Fruit fly (Drosophila melanogaster) whole organism, embryonic: ENCODE measurements around the gene CG34310.

ENCODE experiments used
- Abd-B ChIP-seq: fragments of 200-800 bp; sonication (Bioruptor generic); optimal IDR thresholded peaks from 2 replicates; lab custom pipeline; 2018; ENCODE audit warnings: missing biosample characterization, mild to moderate bottlenecking, missing genetic modification characterization, moderate library complexity
- B-H2 ChIP-seq: fragments of 200-800 bp; sonication (Bioruptor generic); optimal IDR thresholded peaks from 2 replicates; lab custom pipeline; 2018; ENCODE audit warnings: missing biosample characterization, mild to moderate bottlenecking, missing genetic modification characterization
- Bteb2 ChIP-seq: fragments of 200-800 bp; sonication (Bioruptor generic); optimal IDR thresholded peaks from 2 replicates; lab custom pipeline; 2016; ENCODE audit warnings: missing biosample characterization, missing genetic modification characterization
- C15 ChIP-seq: fragments of 200-800 bp; sonication (Bioruptor generic); IDR thresholded peaks from 3 replicates; pipeline ENCODE4 v1.3.6; 2022; ENCODE audit warnings: missing biosample characterization, missing genetic modification characterization
- CG12219 ChIP-seq: fragments of 200-800 bp; sonication (Bioruptor generic); optimal IDR thresholded peaks from 3 replicates; lab custom pipeline; 2018; ENCODE audit warnings: missing biosample characterization, mild to moderate bottlenecking, missing genetic modification characterization
- CG13775 ChIP-seq: fragments of 200-800 bp; sonication (Bioruptor generic); optimal IDR thresholded peaks from 3 replicates; lab custom pipeline; 2017; ENCODE audit warnings: missing biosample characterization, mild to moderate bottlenecking, missing genetic modification characterization
- CG14441 ChIP-seq: fragments of 200-800 bp; sonication (Bioruptor generic); IDR thresholded peaks from 2 replicates; pipeline ENCODE4 v1.3.6; 2022; ENCODE audit warnings: missing biosample characterization, missing genetic modification characterization
- CG14965 ChIP-seq: fragments of 200-800 bp; sonication (Bioruptor generic); optimal IDR thresholded peaks from 2 replicates; lab custom pipeline; 2016; ENCODE audit warnings: missing biosample characterization, missing genetic modification characterization, borderline replicate concordance
- CG1792 ChIP-seq: fragments of 200-800 bp; sonication (Bioruptor generic); optimal IDR thresholded peaks from 2 replicates; lab custom pipeline; 2016; ENCODE audit warnings: missing biosample characterization, missing genetic modification characterization
- CG18599 ChIP-seq: fragments of 200-800 bp; sonication (Bioruptor generic); optimal IDR thresholded peaks from 3 replicates; lab custom pipeline; 2017; ENCODE audit warnings: missing biosample characterization, missing genetic modification characterization, mild to moderate bottlenecking, moderate library complexity, missing genetic modification reagents
- CG18619 ChIP-seq: fragments of 200-800 bp; sonication (Bioruptor generic); optimal IDR thresholded peaks from 3 replicates; lab custom pipeline; 2017; ENCODE audit warnings: missing biosample characterization, mild to moderate bottlenecking, missing genetic modification characterization
- CG31388 ChIP-seq: fragments of 200-800 bp; sonication (Bioruptor generic); optimal IDR thresholded peaks from 2 replicates; lab custom pipeline; 2016; ENCODE audit warnings: missing biosample characterization, missing genetic modification characterization
- CG3163 ChIP-seq: fragments of 200-800 bp; sonication (Bioruptor generic); optimal IDR thresholded peaks from 3 replicates; lab custom pipeline; 2016; ENCODE audit warnings: missing biosample characterization, missing genetic modification characterization
- CG4360 ChIP-seq: fragments of 200-800 bp; sonication (Bioruptor generic); IDR thresholded peaks from 2 replicates; pipeline ENCODE4 v1.3.6; 2022; ENCODE audit warnings: missing biosample characterization, missing genetic modification characterization
- CG4424 ChIP-seq: fragments of 200-800 bp; sonication (Bioruptor generic); optimal IDR thresholded peaks from 3 replicates; lab custom pipeline; 2016; ENCODE audit warnings: missing biosample characterization, missing genetic modification characterization
- CG6654 ChIP-seq: fragments of 200-800 bp; sonication (Bioruptor generic); optimal IDR thresholded peaks from 2 replicates; lab custom pipeline; 2017; ENCODE audit warnings: missing biosample characterization, mild to moderate bottlenecking, missing genetic modification characterization
- CG6683 ChIP-seq: fragments of 200-800 bp; sonication (Bioruptor generic); optimal IDR thresholded peaks from 2 replicates; lab custom pipeline; 2017; ENCODE audit warnings: missing biosample characterization, mild to moderate bottlenecking, missing genetic modification characterization, missing genetic modification reagents
- CG6689 ChIP-seq: fragments of 200-800 bp; sonication (Bioruptor generic); IDR thresholded peaks from 2 replicates; pipeline ENCODE4 v1.3.6; 2022; ENCODE audit warnings: missing biosample characterization, missing genetic modification characterization
- CG6765 ChIP-seq: fragments of 200-800 bp; sonication (Bioruptor generic); optimal IDR thresholded peaks from 3 replicates; lab custom pipeline; 2017; ENCODE audit warnings: missing biosample characterization, mild to moderate bottlenecking, missing genetic modification characterization
- CG6854 ChIP-seq: fragments of 200-800 bp; sonication (Bioruptor generic); optimal IDR thresholded peaks from 3 replicates; lab custom pipeline; 2017; ENCODE audit warnings: missing biosample characterization, mild to moderate bottlenecking, missing genetic modification characterization
- CG7987 ChIP-seq: fragments of 200-800 bp; sonication (Bioruptor generic); optimal IDR thresholded peaks from 2 replicates; lab custom pipeline; 2018; ENCODE audit warnings: missing biosample characterization, mild to moderate bottlenecking, missing genetic modification characterization, moderate library complexity
- CG9932 ChIP-seq: fragments of 200-800 bp; sonication (Bioruptor generic); IDR thresholded peaks from 2 replicates; pipeline ENCODE4 v1.3.6; 2022; ENCODE audit warnings: missing biosample characterization, missing genetic modification characterization
- Dfd ChIP-seq, 2 experiments: fragments of >200 bp; optimal IDR thresholded peaks; 2 replicates each; lab custom pipeline; 2017; ENCODE audit warnings: missing biosample characterization in 2 of 2, missing genetic modification characterization in 2 of 2
- HLH3B ChIP-seq: fragments of 200-800 bp; sonication (Bioruptor generic); IDR thresholded peaks from 2 replicates; pipeline ENCODE4 v1.3.6; 2022; ENCODE audit warnings: missing biosample characterization, missing genetic modification characterization
- Hey ChIP-seq: fragments of 200-800 bp; sonication (Bioruptor generic); optimal IDR thresholded peaks from 3 replicates; lab custom pipeline; 2018; ENCODE audit warnings: missing biosample characterization, mild to moderate bottlenecking, missing genetic modification characterization
- Jarid2 ChIP-seq: fragments of 200-800 bp; sonication (Bioruptor generic); optimal IDR thresholded peaks from 3 replicates; lab custom pipeline; 2017; ENCODE audit warnings: mild to moderate bottlenecking, missing biosample characterization, missing genetic modification reagents, missing genetic modification characterization
- Med ChIP-seq: fragments of 200-800 bp; sonication (Bioruptor generic); peaks from one replicate; lab custom pipeline; 2016; ENCODE audit warnings: missing biosample characterization, missing genetic modification characterization, mild to moderate bottlenecking, inconsistent platforms, moderate library complexity
- NK7.1 ChIP-seq: fragments of 200-800 bp; sonication (Bioruptor generic); optimal IDR thresholded peaks from 3 replicates; lab custom pipeline; 2016; ENCODE audit warnings: missing biosample characterization, missing genetic modification characterization
- NfI ChIP-seq: fragments of 200-800 bp; sonication (Bioruptor generic); optimal IDR thresholded peaks from 3 replicates; lab custom pipeline; 2018; ENCODE audit warnings: missing biosample characterization, mild to moderate bottlenecking, missing genetic modification characterization, moderate library complexity
- Oli ChIP-seq: fragments of 200-800 bp; sonication (Bioruptor generic); optimal IDR thresholded peaks from 2 replicates; lab custom pipeline; 2018; ENCODE audit warnings: missing biosample characterization, mild to moderate bottlenecking, missing genetic modification characterization, moderate library complexity
- Side ChIP-seq: fragments of 200-800 bp; sonication (Bioruptor generic); optimal IDR thresholded peaks from 2 replicates; lab custom pipeline; 2016; ENCODE audit warnings: missing biosample characterization, missing genetic modification characterization
- Six4 ChIP-seq: fragments of 200-800 bp; sonication (Bioruptor generic); optimal IDR thresholded peaks from 2 replicates; lab custom pipeline; 2016; ENCODE audit warnings: missing biosample characterization, missing genetic modification characterization
- ase ChIP-seq: fragments of 200-800 bp; sonication (Bioruptor generic); IDR thresholded peaks from 3 replicates; pipeline ENCODE4 v1.3.6; 2022; ENCODE audit warnings: missing biosample characterization, missing genetic modification characterization
- ato ChIP-seq: fragments of 200-800 bp; sonication (Bioruptor generic); IDR thresholded peaks from 2 replicates; pipeline ENCODE4 v1.3.6; 2022; ENCODE audit warnings: missing biosample characterization, missing genetic modification characterization; ENCODE audit not compliant: partially characterized antibody
- br ChIP-seq: fragments of >200 bp; optimal IDR thresholded peaks from 2 replicates; lab custom pipeline; 2017
- chn ChIP-seq: fragments of 200-800 bp; sonication (Bioruptor generic); optimal IDR thresholded peaks from 2 replicates; lab custom pipeline; 2016; ENCODE audit warnings: missing biosample characterization, missing genetic modification characterization
- dmrt11E ChIP-seq: fragments of 200-800 bp; sonication (Bioruptor generic); optimal IDR thresholded peaks from 3 replicates; lab custom pipeline; 2018; ENCODE audit warnings: missing biosample characterization, mild to moderate bottlenecking, missing genetic modification characterization, moderate library complexity
- h ChIP-seq: fragments of >200 bp; optimal IDR thresholded peaks from 2 replicates; lab custom pipeline; 2017
- her ChIP-seq: fragments of 200-800 bp; sonication (Bioruptor generic); optimal IDR thresholded peaks from 2 replicates; lab custom pipeline; 2016; ENCODE audit warnings: missing biosample characterization, missing genetic modification characterization
- hkb ChIP-seq, 2 experiments: fragments of 200-800 bp in 1 of 2; fragments of >200 bp in 1 of 2; sonication (Bioruptor generic) in 1 of 2; IDR thresholded peaks in 1 of 2; optimal IDR thresholded peaks in 1 of 2; 2 replicates each; pipeline versions ENCODE4 v1.3.6 to Lab custom; 2017 to 2022; ENCODE audit warnings: missing biosample characterization in 1 of 2, missing genetic modification characterization in 1 of 2
- klu ChIP-seq: fragments of 200-800 bp; sonication (Bioruptor generic); IDR thresholded peaks from 2 replicates; pipeline ENCODE4 v1.3.6; 2022; ENCODE audit warnings: missing biosample characterization, missing genetic modification characterization
- lilli ChIP-seq: fragments of 200-800 bp; sonication (Bioruptor generic); optimal IDR thresholded peaks from 3 replicates; lab custom pipeline; 2016; ENCODE audit warnings: missing biosample characterization, missing genetic modification characterization
- lov ChIP-seq, 2 experiments: fragments of 200-800 bp in 1 of 2; fragments of >200 bp in 1 of 2; sonication (Bioruptor generic) in 1 of 2; IDR thresholded peaks in 1 of 2; optimal IDR thresholded peaks in 1 of 2; 2 replicates in 1 of 2; 3 replicates in 1 of 2; pipeline versions ENCODE4 v1.3.6 to Lab custom; 2017 to 2022; ENCODE audit warnings: missing biosample characterization in 1 of 2, missing genetic modification characterization in 1 of 2
- pfk ChIP-seq: fragments of 200-800 bp; sonication (Bioruptor generic); optimal IDR thresholded peaks from 2 replicates; lab custom pipeline; 2018; ENCODE audit warnings: missing biosample characterization, mild to moderate bottlenecking, missing genetic modification characterization, moderate library complexity
- sens-2 ChIP-seq: fragments of 200-800 bp; sonication (Bioruptor generic); IDR thresholded peaks from 2 replicates; pipeline ENCODE4 v1.3.6; 2022; ENCODE audit warnings: missing biosample characterization, missing genetic modification characterization
- sug ChIP-seq: fragments of 200-800 bp; optimal IDR thresholded peaks from 2 replicates; lab custom pipeline; 2019; ENCODE audit warnings: missing biosample characterization, mild to moderate bottlenecking, missing genetic modification characterization, moderate library complexity
- trh ChIP-seq: fragments of 200-800 bp; sonication (Bioruptor generic); optimal IDR thresholded peaks from 2 replicates; lab custom pipeline; 2016; ENCODE audit warnings: missing biosample characterization, missing genetic modification characterization
- vfl ChIP-seq: fragments of 200-800 bp; sonication (Bioruptor generic); optimal IDR thresholded peaks from 2 replicates; lab custom pipeline; 2016; ENCODE audit warnings: missing biosample characterization, missing genetic modification characterization
- wek ChIP-seq: fragments of 200-800 bp; sonication (Bioruptor generic); optimal IDR thresholded peaks from 3 replicates; lab custom pipeline; 2018; ENCODE audit warnings: missing biosample characterization, mild to moderate bottlenecking, missing genetic modification characterization, moderate library complexity
- z ChIP-seq: fragments of 200-800 bp; sonication (Bioruptor generic); IDR thresholded peaks from 3 replicates; pipeline ENCODE4 v1.3.6; 2022; ENCODE audit warnings: missing biosample characterization, missing genetic modification characterization

The CG34310 gene

DNA sequence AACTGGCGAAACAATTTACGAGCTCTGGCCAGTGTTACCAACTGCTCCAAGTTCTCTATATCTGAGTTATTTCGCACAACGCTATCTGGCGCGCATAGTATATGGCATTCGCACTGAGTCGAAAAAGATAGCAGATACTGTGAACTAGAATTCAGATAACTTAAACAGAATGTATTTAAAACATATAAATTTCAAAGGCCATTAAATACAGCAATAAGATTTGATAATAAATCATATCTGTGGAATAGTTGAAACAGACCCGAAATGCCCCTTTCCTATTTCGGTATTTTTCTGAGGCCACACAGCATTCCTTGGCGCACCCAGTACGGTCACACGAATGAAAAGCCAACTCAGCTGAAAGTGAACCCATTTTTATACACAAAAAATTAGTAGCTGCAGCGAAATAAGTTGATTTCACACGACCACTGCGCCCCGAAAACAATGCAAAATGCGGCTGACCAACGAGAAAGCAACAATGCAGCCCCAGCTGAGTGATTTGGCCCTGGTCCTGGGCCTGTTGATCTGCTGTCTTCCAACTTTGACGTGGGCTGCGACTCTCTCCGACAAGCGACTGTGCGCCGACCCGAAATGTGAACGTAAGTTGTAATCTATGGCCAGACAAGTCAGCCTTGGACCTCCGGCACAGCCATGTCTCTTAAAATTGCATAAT is 14.2 kb upstream of the CG34310 start, which contains the start of the genes CG31635 and Tango1 (continued):
- 0 out of 2 replicates have a peak, but pooled peaks have one; percentile 14 for TF ChIP-seq CG14441 (GFP tag; lab: Robert Waterston, UW)
- no peak for TF ChIP-seq klu (GFP tag; lab: Robert Waterston, UW)
- no peak for TF ChIP-seq B-H2 (GFP tag; lab: Kevin White, UChicago)
- TF ChIP-seq ato (GFP tag; lab: Robert Waterston, UW) = no peak
- TF ChIP-seq CG14965 (GFP tag; lab: Kevin White, UChicago) = no peak
- TF ChIP-seq lilli = peak; percentile 14
- TF ChIP-seq sug = peak; percentile 27
- no peak for TF ChIP-seq CG3163 (GFP tag; lab: Kevin White, UChicago)
- TF ChIP-seq CG31388 (GFP tag; lab: Kevin White, UChicago) = no peak
- peak; percentile 95 for TF ChIP-seq hkb (optimal IDR thresholded peaks at IDR 0.05; lab: Kevin White, UChicago)
- no peak for TF ChIP-seq hkb (GFP tag; IDR thresholded peaks at IDR 0.05; lab: Robert Waterston, UW)
- TF ChIP-seq Dfd (GFP tag; optimal IDR thresholded peaks at IDR 0.05; lab: Kevin White, UChicago) = no peak
- TF ChIP-seq CG6854 (GFP tag; lab: Kevin White, UChicago) = no peak
- no peak for TF ChIP-seq CG6765
- TF ChIP-seq br = no peak
- no peak for TF ChIP-seq CG4360
- no peak for TF ChIP-seq CG6654 (GFP tag; lab: Kevin White, UChicago)
- peak; percentile 10 for TF ChIP-seq CG13775 (GFP tag; lab: Kevin White, UChicago)
- no peak for TF ChIP-seq CG18619 (GFP tag; lab: Kevin White, UChicago)
- TF ChIP-seq Oli (tag; lab: Kevin White, UChicago) = no peak
- TF ChIP-seq Side (GFP tag; lab: Kevin White, UChicago) = no peak
- no peak for TF ChIP-seq C15 (GFP tag; lab: Robert Waterston, UW)
- TF ChIP-seq HLH3B = no peak
- no peak for TF ChIP-seq Jarid2 (GFP tag; lab: Kevin White, UChicago)
- 0 out of 2 replicates have a peak, but pooled peaks have one; percentile 40 for TF ChIP-seq CG9932 (GFP tag; lab: Robert Waterston, UW)
- TF ChIP-seq CG4424 (GFP tag; lab: Kevin White, UChicago) = no peak
- TF ChIP-seq dmrt11E (tag; lab: Kevin White, UChicago) = peak; percentile 10
- TF ChIP-seq z (GFP tag; lab: Robert Waterston, UW) = no peak
- TF ChIP-seq CG6689 (GFP tag; lab: Robert Waterston, UW) = no peak
- TF ChIP-seq chn (GFP tag; lab: Kevin White, UChicago) = no peak
- no peak for TF ChIP-seq NK7.1
- no peak for TF ChIP-seq Bteb2
- TF ChIP-seq Med (GFP tag; lab: Kevin White, UChicago) = peak; percentile 82
- no peak for TF ChIP-seq wek (GFP tag; lab: Kevin White, UChicago)
- TF ChIP-seq CG6683 = no peak
- TF ChIP-seq her = no peak
- TF ChIP-seq Six4 (GFP tag; lab: Kevin White, UChicago) = no peak
- TF ChIP-seq h (lab: Kevin White, UChicago) = no peak
- no peak for TF ChIP-seq CG18599
- TF ChIP-seq CG12219 (GFP tag; lab: Kevin White, UChicago) = no peak
- TF ChIP-seq lov (optimal IDR thresholded peaks at IDR 0.05; lab: Kevin White, UChicago) = no peak
- TF ChIP-seq lov (GFP tag; IDR thresholded peaks at IDR 0.05; lab: Robert Waterston, UW) = no peak
- no peak for TF ChIP-seq ase (GFP tag; lab: Robert Waterston, UW)
- TF ChIP-seq Abd-B (GFP tag; lab: Kevin White, UChicago) = peak; percentile 75
- no peak for TF ChIP-seq CG7987
- TF ChIP-seq NfI (GFP tag; lab: Kevin White, UChicago) = no peak
- no peak for TF ChIP-seq trh (GFP tag; lab: Kevin White, UChicago)
- no peak for TF ChIP-seq vfl (GFP tag; lab: Kevin White, UChicago)
- TF ChIP-seq sens-2 (GFP tag; lab: Robert Waterston, UW) = no peak
- no peak for TF ChIP-seq CG1792 (GFP tag; lab: Kevin White, UChicago)
- no peak for TF ChIP-seq pfk
- no peak for TF ChIP-seq Hey
